Worm (Caenorhabditis elegans) whole organism, L4/young adult: ENCODE data around the gene F44E5.1.

Experiments
- W03F9.2 ChIP-seq: fragments of 150-350 bp; optimal IDR thresholded peaks from 2 replicates; lab custom pipeline; 2014; ENCODE audit warnings: missing biosample characterization, missing genetic modification characterization
- dao-5 ChIP-seq: sonication (generic microtip); optimal IDR thresholded peaks from 2 replicates; lab custom pipeline; 2016; ENCODE audit warnings: missing genotype, missing genetic modification characterization, moderate library complexity, missing compliant biosample characterization
- him-1 ChIP-seq: sonication (generic microtip); optimal IDR thresholded peaks from 2 replicates; lab custom pipeline; 2016; ENCODE audit warnings: missing genotype, missing genetic modification reagents, missing genetic modification characterization, missing compliant biosample characterization

ce11 chrII:11808979-11809378 is 34.6 kb upstream of the F44E5.1 start, which contains the start of gene F43G6.10:
- TF ChIP-seq him-1 (tag; lab: Kevin White, UChicago) (no peak), W03F9.2 (tag; lab: Kevin White, UChicago) (no peak), dao-5 (tag; lab: Kevin White, UChicago) (no peak)
